Worm (Caenorhabditis elegans) whole organism, L1 larva: ENCODE results near the gene ddn-1.

Experiments used
- C04F5.9 ChIP-seq: sonication (generic microtip); optimal IDR thresholded peaks from 2 replicates; lab custom pipeline; 2016; ENCODE audit warnings: missing genetic modification characterization, missing compliant biosample characterization
- ama-1 ChIP-seq: fragments of 150-350 bp; optimal IDR thresholded peaks from 2 replicates; lab custom pipeline; 2014
- ceh-82 ChIP-seq, 3 experiments: fragments of 150-350 bp in 1 of 3; sonication (generic microtip) in 2 of 3; optimal IDR thresholded peaks; 2 replicates each; lab custom pipeline; 2014 to 2017; ENCODE audit warnings: missing biosample characterization in 3 of 3, missing genetic modification characterization in 3 of 3
- egl-27 ChIP-seq, 2 experiments: fragments of 150-350 bp in 1 of 2; sonication (generic microtip); optimal IDR thresholded peaks; 3 replicates each; lab custom pipeline; 2017 to 2018; ENCODE audit warnings: missing biosample characterization in 2 of 2, missing genetic modification characterization in 2 of 2, missing genetic modification reagents in 2 of 2
- elt-2 ChIP-seq: sonication (generic microtip); optimal IDR thresholded peaks from 2 replicates; lab custom pipeline; 2016; ENCODE audit warnings: missing genetic modification characterization, mild to moderate bottlenecking, inconsistent platforms, missing compliant biosample characterization, missing genetic modification reagents
- grh-1 ChIP-seq: fragments of 200-800 bp; sonication (Bioruptor generic); IDR thresholded peaks from 2 replicates; pipeline ENCODE4 v1.3.6; 2022; ENCODE audit warnings: missing genetic modification reagents, missing genetic modification characterization, missing compliant biosample characterization
- lin-39 ChIP-seq: fragments of 150-350 bp; optimal IDR thresholded peaks from 2 replicates; lab custom pipeline; 2014; ENCODE audit warnings: missing biosample characterization, missing genetic modification reagents, missing genetic modification characterization
- lsy-2 ChIP-seq, 2 experiments: fragments of 150-350 bp; optimal IDR thresholded peaks; 2 replicates each; lab custom pipeline; 2014; ENCODE audit warnings: missing biosample characterization in 2 of 2, missing genetic modification characterization in 2 of 2
- nhr-77 ChIP-seq: fragments of 150-350 bp; optimal IDR thresholded peaks from 2 replicates; lab custom pipeline; 2014; ENCODE audit warnings: missing biosample characterization, missing genetic modification characterization
- skn-1 ChIP-seq: fragments of 150-350 bp; optimal IDR thresholded peaks from 2 replicates; lab custom pipeline; 2014; ENCODE audit warnings: missing biosample characterization, missing genetic modification characterization
- sptf-1 ChIP-seq: fragments of 150-350 bp; optimal IDR thresholded peaks from 2 replicates; lab custom pipeline; 2014; ENCODE audit warnings: missing biosample characterization, missing genetic modification characterization
- unc-62 ChIP-seq: fragments of 150-350 bp; optimal IDR thresholded peaks from 2 replicates; lab custom pipeline; 2014; ENCODE audit warnings: missing biosample characterization, missing genetic modification reagents, missing genetic modification characterization

ce11 chrV:8805047-8805446, 44.7 kb upstream of the ddn-1 start:
- TF ChIP-seq ama-1 (lab: Kevin White, UChicago) (no peak), nhr-77 (no peak), lin-39 (no peak), grh-1 (no peak), unc-62 (GFP tag; lab: Kevin White, UChicago) (no peak), lsy-2 (tag; optimal IDR thresholded peaks at IDR 0.05; lab: Kevin White, UChicago) (no peak), skn-1 (no peak), C04F5.9 (tag; lab: Kevin White, UChicago) (no peak), egl-27 (tag; optimal IDR thresholded peaks at IDR 0.05; lab: Kevin White, UChicago) (no peak), sptf-1 (no peak), ceh-82 (tag; optimal IDR thresholded peaks at IDR 0.05; lab: Kevin White, UChicago) (no peak), elt-2 (no peak)
